Fruit fly (Drosophila melanogaster) whole organism, embryonic: ENCODE data around the gene Ptp4E.

Source experiments
- Abd-B ChIP-seq: fragments of 200-800 bp; sonication (Bioruptor generic); optimal IDR thresholded peaks from 2 replicates; lab custom pipeline; 2018; ENCODE audit warnings: missing biosample characterization, mild to moderate bottlenecking, missing genetic modification characterization, moderate library complexity
- Aef1 ChIP-seq: fragments of 200-800 bp; sonication (Bioruptor generic); IDR thresholded peaks from 3 replicates; pipeline ENCODE4 v1.3.6; 2022; ENCODE audit warnings: missing biosample characterization, missing genetic modification characterization
- CG10565 ChIP-seq: fragments of 200-800 bp; sonication (Bioruptor generic); optimal IDR thresholded peaks from 3 replicates; lab custom pipeline; 2016; ENCODE audit warnings: missing biosample characterization, mild to moderate bottlenecking, missing genetic modification characterization
- CG11085 ChIP-seq: fragments of 200-800 bp; sonication (Bioruptor generic); IDR thresholded peaks from 2 replicates; pipeline ENCODE4 v1.3.6; 2022; ENCODE audit warnings: missing biosample characterization, missing genetic modification characterization
- CG11560 ChIP-seq: fragments of 200-800 bp; sonication (Bioruptor generic); IDR thresholded peaks from 3 replicates; pipeline ENCODE4 v1.3.6; 2022; ENCODE audit warnings: missing biosample characterization, missing genetic modification characterization
- CG12071 ChIP-seq: fragments of 200-800 bp; sonication (Bioruptor generic); optimal IDR thresholded peaks from 3 replicates; lab custom pipeline; 2018; ENCODE audit warnings: missing biosample characterization, mild to moderate bottlenecking, missing genetic modification characterization
- CG12299 ChIP-seq: fragments of 200-800 bp; sonication (Bioruptor generic); optimal IDR thresholded peaks from 2 replicates; lab custom pipeline; 2018; ENCODE audit warnings: missing biosample characterization, mild to moderate bottlenecking, missing genetic modification characterization
- CG12659 ChIP-seq: fragments of 200-800 bp; sonication (Bioruptor generic); optimal IDR thresholded peaks from 3 replicates; lab custom pipeline; 2017; ENCODE audit warnings: mild to moderate bottlenecking, missing biosample characterization, missing genetic modification reagents, missing genetic modification characterization
- CG15011 ChIP-seq: fragments of 200-800 bp; sonication (Bioruptor generic); optimal IDR thresholded peaks from 3 replicates; lab custom pipeline; 2018; ENCODE audit warnings: missing biosample characterization, mild to moderate bottlenecking, missing genetic modification characterization
- CG18764 ChIP-seq: fragments of 200-800 bp; sonication (Bioruptor generic); optimal IDR thresholded peaks from 3 replicates; lab custom pipeline; 2016; ENCODE audit warnings: missing biosample characterization, missing genetic modification characterization
- CG2889 ChIP-seq: fragments of 200-800 bp; sonication (Bioruptor generic); IDR thresholded peaks from 3 replicates; pipeline ENCODE4 v1.3.6; 2022; ENCODE audit warnings: missing biosample characterization, missing genetic modification characterization
- CG3847 ChIP-seq: fragments of 200-800 bp; sonication (Bioruptor generic); IDR thresholded peaks from 2 replicates; pipeline ENCODE4 v1.3.6; 2022; ENCODE audit warnings: missing biosample characterization, missing genetic modification characterization
- CG3995 ChIP-seq: fragments of 200-800 bp; sonication (Bioruptor generic); optimal IDR thresholded peaks from 3 replicates; lab custom pipeline; 2016; ENCODE audit warnings: missing biosample characterization, missing genetic modification characterization
- CG4404 ChIP-seq: fragments of 200-800 bp; sonication (Bioruptor generic); IDR thresholded peaks from 2 replicates; pipeline ENCODE4 v1.3.6; 2022; ENCODE audit warnings: missing biosample characterization, missing genetic modification characterization
- CG4617 ChIP-seq: fragments of 200-800 bp; sonication (Bioruptor generic); optimal IDR thresholded peaks from 3 replicates; lab custom pipeline; 2016; ENCODE audit warnings: missing biosample characterization, missing genetic modification characterization, borderline replicate concordance
- CG4820 ChIP-seq: fragments of 200-800 bp; sonication (Bioruptor generic); optimal IDR thresholded peaks from 3 replicates; lab custom pipeline; 2016; ENCODE audit warnings: missing biosample characterization, missing genetic modification characterization
- CG5180 ChIP-seq: fragments of 200-800 bp; sonication (Bioruptor generic); optimal IDR thresholded peaks from 3 replicates; lab custom pipeline; 2017; ENCODE audit warnings: missing biosample characterization, missing genetic modification characterization, mild to moderate bottlenecking, moderate library complexity, missing genetic modification reagents
- CG6813 ChIP-seq: fragments of 200-800 bp; sonication (Bioruptor generic); optimal IDR thresholded peaks from 2 replicates; lab custom pipeline; 2017; ENCODE audit warnings: missing biosample characterization, missing genetic modification characterization, mild to moderate bottlenecking, moderate library complexity, missing genetic modification reagents
- CG7987 ChIP-seq: fragments of 200-800 bp; sonication (Bioruptor generic); optimal IDR thresholded peaks from 2 replicates; lab custom pipeline; 2018; ENCODE audit warnings: missing biosample characterization, mild to moderate bottlenecking, missing genetic modification characterization, moderate library complexity
- CG8388 ChIP-seq: fragments of 200-800 bp; sonication (Bioruptor generic); optimal IDR thresholded peaks from 2 replicates; lab custom pipeline; 2019; ENCODE audit warnings: missing biosample characterization, mild to moderate bottlenecking, missing genetic modification characterization, moderate library complexity
- Chrac-16 ChIP-seq: fragments of 200-800 bp; sonication (Bioruptor generic); optimal IDR thresholded peaks from 3 replicates; lab custom pipeline; 2016; ENCODE audit warnings: missing biosample characterization, missing genetic modification characterization
- E2f2 ChIP-seq: fragments of 200-800 bp; sonication (Bioruptor generic); IDR thresholded peaks from 2 replicates; pipeline ENCODE4 v1.3.6; 2022; ENCODE audit warnings: missing biosample characterization, missing genetic modification characterization
- H15 ChIP-seq: fragments of 200-800 bp; sonication (Bioruptor generic); IDR thresholded peaks from 3 replicates; pipeline ENCODE4 v1.3.6; 2022; ENCODE audit warnings: missing biosample characterization, missing genetic modification characterization
- HHEX ChIP-seq: fragments of 200-800 bp; sonication (Bioruptor generic); optimal IDR thresholded peaks from 3 replicates; lab custom pipeline; 2017; ENCODE audit warnings: missing biosample characterization, mild to moderate bottlenecking, missing genetic modification characterization, missing genetic modification reagents
- HLH3B ChIP-seq: fragments of 200-800 bp; sonication (Bioruptor generic); IDR thresholded peaks from 2 replicates; pipeline ENCODE4 v1.3.6; 2022; ENCODE audit warnings: missing biosample characterization, missing genetic modification characterization
- Hmr ChIP-seq: fragments of 200-800 bp; sonication (Bioruptor generic); optimal IDR thresholded peaks from 3 replicates; lab custom pipeline; 2017; ENCODE audit warnings: mild to moderate bottlenecking, missing biosample characterization, missing genetic modification reagents, missing genetic modification characterization
- Hr51 ChIP-seq, 2 experiments: fragments of 200-800 bp; sonication (Bioruptor generic); optimal IDR thresholded peaks; 2 replicates in 1 of 2; 3 replicates in 1 of 2; lab custom pipeline; 2016 to 2018; ENCODE audit warnings: missing biosample characterization in 2 of 2, missing genetic modification characterization in 2 of 2, mild to moderate bottlenecking in 1 of 2, moderate library complexity in 1 of 2
- Hr78 ChIP-seq, 2 experiments: fragments of 200-800 bp in 1 of 2; fragments of >200 bp in 1 of 2; sonication (Bioruptor generic) in 1 of 2; optimal IDR thresholded peaks; 2 replicates each; lab custom pipeline; 2017 to 2019; ENCODE audit warnings: missing biosample characterization in 2 of 2, missing genetic modification characterization in 2 of 2, mild to moderate bottlenecking in 1 of 2, moderate library complexity in 1 of 2
- Optix ChIP-seq: fragments of 200-800 bp; sonication (Bioruptor generic); IDR thresholded peaks from 3 replicates; pipeline ENCODE4 v1.3.6; 2022; ENCODE audit warnings: missing biosample characterization, missing genetic modification characterization
- Pdp1 ChIP-seq, 2 experiments: fragments of 200-800 bp; sonication (Bioruptor generic); optimal IDR thresholded peaks; 3 replicates each; lab custom pipeline; 2016; ENCODE audit warnings: missing biosample characterization in 2 of 2, missing genetic modification characterization in 2 of 2, mild to moderate bottlenecking in 1 of 2, moderate library complexity in 1 of 2
- Poxn ChIP-seq: fragments of 200-800 bp; sonication (Bioruptor generic); IDR thresholded peaks from 2 replicates; pipeline ENCODE4 v1.3.6; 2022; ENCODE audit warnings: missing biosample characterization, missing genetic modification characterization
- Sox102F ChIP-seq: fragments of 200-800 bp; sonication (Bioruptor generic); optimal IDR thresholded peaks from 2 replicates; lab custom pipeline; 2018; ENCODE audit warnings: missing biosample characterization, mild to moderate bottlenecking, missing genetic modification characterization, moderate library complexity
- Spps ChIP-seq: fragments of 200-800 bp; sonication (Bioruptor generic); optimal IDR thresholded peaks from 2 replicates; lab custom pipeline; 2018; ENCODE audit warnings: missing biosample characterization, mild to moderate bottlenecking, missing genetic modification characterization
- ase ChIP-seq: fragments of 200-800 bp; sonication (Bioruptor generic); IDR thresholded peaks from 3 replicates; pipeline ENCODE4 v1.3.6; 2022; ENCODE audit warnings: missing biosample characterization, missing genetic modification characterization
- chm ChIP-seq: fragments of 200-800 bp; sonication (Bioruptor generic); IDR thresholded peaks from 2 replicates; pipeline ENCODE4 v1.3.6; 2022; ENCODE audit warnings: missing biosample characterization, missing genetic modification characterization
- eve ChIP-seq, 2 experiments: fragments of >200 bp; optimal IDR thresholded peaks; 2 replicates each; lab custom pipeline; 2017; ENCODE audit warnings: missing biosample characterization in 2 of 2, missing genetic modification characterization in 2 of 2
- gt ChIP-seq: fragments of 200-800 bp; sonication (Bioruptor generic); IDR thresholded peaks from 2 replicates; pipeline ENCODE4 v1.3.6; 2022; ENCODE audit warnings: missing biosample characterization, missing genetic modification characterization
- hkb ChIP-seq, 2 experiments: fragments of 200-800 bp in 1 of 2; fragments of >200 bp in 1 of 2; sonication (Bioruptor generic) in 1 of 2; IDR thresholded peaks in 1 of 2; optimal IDR thresholded peaks in 1 of 2; 2 replicates each; pipeline versions ENCODE4 v1.3.6 to Lab custom; 2017 to 2022; ENCODE audit warnings: missing biosample characterization in 1 of 2, missing genetic modification characterization in 1 of 2
- hth ChIP-seq: fragments of >200 bp; optimal IDR thresholded peaks from 2 replicates; lab custom pipeline; 2017; ENCODE audit warnings: inconsistent platforms
- lmd ChIP-seq: fragments of 200-800 bp; sonication (Bioruptor generic); IDR thresholded peaks from 2 replicates; pipeline ENCODE4 v1.3.6; 2022; ENCODE audit warnings: missing biosample characterization, missing genetic modification characterization
- maf-S ChIP-seq: fragments of 200-800 bp; sonication (Bioruptor generic); optimal IDR thresholded peaks from 2 replicates; lab custom pipeline; 2016; ENCODE audit warnings: missing biosample characterization, missing genetic modification characterization
- oc ChIP-seq: fragments of 200-800 bp; sonication (Bioruptor generic); optimal IDR thresholded peaks from 2 replicates; lab custom pipeline; 2018; ENCODE audit warnings: missing biosample characterization, mild to moderate bottlenecking, missing genetic modification characterization, moderate library complexity
- pan ChIP-seq, 4 experiments: fragments of >200 bp in 3 of 4; fragments of 200-800 bp in 1 of 4; sonication (Bioruptor generic) in 1 of 4; optimal IDR thresholded peaks in 3 of 4; IDR thresholded peaks in 1 of 4; 2 replicates each; pipeline versions ENCODE4 v1.3.6 to Lab custom; 2017 to 2022; ENCODE audit warnings: missing biosample characterization in 2 of 4, missing genetic modification characterization in 2 of 4, mixed read lengths in 1 of 4
- ranshi ChIP-seq: fragments of 200-800 bp; sonication (Bioruptor generic); IDR thresholded peaks from 2 replicates; pipeline ENCODE4 v1.3.6; 2022; ENCODE audit warnings: missing biosample characterization, missing genetic modification characterization
- schlank ChIP-seq: fragments of 200-800 bp; sonication (Bioruptor generic); optimal IDR thresholded peaks from 2 replicates; lab custom pipeline; 2018; ENCODE audit warnings: missing biosample characterization, mild to moderate bottlenecking, missing genetic modification characterization
- slou ChIP-seq: fragments of 200-800 bp; sonication (Bioruptor generic); optimal IDR thresholded peaks from 3 replicates; lab custom pipeline; 2016; ENCODE audit warnings: missing biosample characterization, missing genetic modification characterization
- ssp ChIP-seq: fragments of 200-800 bp; sonication (Bioruptor generic); IDR thresholded peaks from 2 replicates; pipeline ENCODE4 v1.3.6; 2022; ENCODE audit warnings: missing biosample characterization, missing genetic modification characterization
- twi ChIP-seq: fragments of 200-800 bp; optimal IDR thresholded peaks from 2 replicates; lab custom pipeline; 2019; ENCODE audit warnings: missing biosample characterization, mild to moderate bottlenecking, missing genetic modification characterization, moderate library complexity
- usp ChIP-seq: fragments of >200 bp; optimal IDR thresholded peaks from 2 replicates; lab custom pipeline; 2017; ENCODE audit warnings: missing biosample characterization, missing genetic modification characterization
- zen ChIP-seq: fragments of 200-800 bp; sonication (Bioruptor generic); optimal IDR thresholded peaks from 3 replicates; lab custom pipeline; 2018; ENCODE audit warnings: missing biosample characterization, mild to moderate bottlenecking, missing genetic modification characterization, moderate library complexity

Gene Ptp4E

DNA sequence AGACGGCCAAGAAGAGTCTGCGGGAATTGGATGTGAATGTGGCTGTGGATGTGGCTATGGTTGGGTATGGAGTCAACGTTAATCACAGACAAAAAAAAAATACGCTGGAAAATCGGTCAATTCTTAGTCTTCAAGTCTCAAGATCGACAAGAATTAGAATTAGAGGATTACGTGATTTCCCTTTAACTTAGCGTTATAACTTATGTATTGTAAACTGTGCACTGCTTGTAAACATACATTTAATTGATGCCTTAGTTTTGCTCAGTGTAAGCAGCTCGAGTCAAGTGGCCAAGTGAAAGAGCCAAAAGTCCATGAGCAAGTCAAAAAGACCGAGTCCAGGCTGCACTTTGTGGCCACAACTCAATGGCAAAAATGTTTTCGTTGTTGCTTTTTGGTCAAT, 31.0 kb downstream of the Ptp4E start (continued):
- TF ChIP-seq HLH3B (GFP tag; lab: Robert Waterston, UW): no peak
- 0 out of 3 replicates have a peak, but pooled peaks have one; percentile 16 for TF ChIP-seq Optix (GFP tag; lab: Robert Waterston, UW)
- TF ChIP-seq E2f2: no peak
- TF ChIP-seq CG12071 (GFP tag; lab: Kevin White, UChicago): no peak
- no peak for TF ChIP-seq CG6813
- no peak for TF ChIP-seq maf-S (GFP tag; lab: Kevin White, UChicago)
- TF ChIP-seq CG12299 (tag; lab: Kevin White, UChicago): no peak
- TF ChIP-seq Aef1 (GFP tag; lab: Robert Waterston, UW): no peak
- TF ChIP-seq Pdp1 (GFP tag; optimal IDR thresholded peaks at IDR 0.05; lab: Kevin White, UChicago): no peak
- no peak for TF ChIP-seq CG18764 (GFP tag; lab: Kevin White, UChicago)
- no peak for TF ChIP-seq oc (tag; lab: Kevin White, UChicago)
- TF ChIP-seq twi: no peak
- no peak for TF ChIP-seq Hmr (GFP tag; lab: Kevin White, UChicago)
- no peak; the same call in 1 of the 2 replicates for TF ChIP-seq lmd
- TF ChIP-seq gt (GFP tag; lab: Robert Waterston, UW): no peak
- TF ChIP-seq usp (GFP tag; lab: Kevin White, UChicago): no peak
- 0 out of 2 replicates have a peak, but pooled peaks have one; percentile 24 for TF ChIP-seq ssp (GFP tag; lab: Robert Waterston, UW)
- TF ChIP-seq Abd-B (GFP tag; lab: Kevin White, UChicago): no peak
- TF ChIP-seq CG2889 (GFP tag; lab: Robert Waterston, UW): no peak
- TF ChIP-seq CG5180 (GFP tag; lab: Kevin White, UChicago): no peak
- TF ChIP-seq CG3995 (GFP tag; lab: Kevin White, UChicago): no peak
- no peak for TF ChIP-seq HHEX (GFP tag; lab: Kevin White, UChicago)
- TF ChIP-seq CG4617: no peak
- TF ChIP-seq eve (GFP tag; optimal IDR thresholded peaks at IDR 0.05; lab: Kevin White, UChicago): no peak
- TF ChIP-seq hkb (optimal IDR thresholded peaks at IDR 0.05; lab: Kevin White, UChicago): no peak
- TF ChIP-seq hkb (GFP tag; IDR thresholded peaks at IDR 0.05; lab: Robert Waterston, UW): no peak; the same call in 1 of the 2 replicates
- no peak for TF ChIP-seq CG12659 (GFP tag; lab: Kevin White, UChicago)
- no peak for TF ChIP-seq slou (GFP tag; lab: Kevin White, UChicago)
- no peak for TF ChIP-seq chm (GFP tag; lab: Robert Waterston, UW)
- no peak for TF ChIP-seq schlank (tag; lab: Kevin White, UChicago)
- TF ChIP-seq CG11085 (GFP tag; lab: Robert Waterston, UW): no peak
- TF ChIP-seq Spps (tag; lab: Kevin White, UChicago): no peak
- no peak for TF ChIP-seq Hr78 (GFP tag; optimal IDR thresholded peaks at IDR 0.05; lab: Kevin White, UChicago)
- TF ChIP-seq CG4820: peak; percentile 35
- no peak for TF ChIP-seq ranshi (GFP tag; lab: Robert Waterston, UW)
- TF ChIP-seq CG15011 (GFP tag; lab: Kevin White, UChicago): no peak
- no peak for TF ChIP-seq CG10565 (GFP tag; lab: Kevin White, UChicago)
- no peak for TF ChIP-seq CG3847 (GFP tag; lab: Robert Waterston, UW)
- no peak for TF ChIP-seq ase (GFP tag; lab: Robert Waterston, UW)
- TF ChIP-seq CG4404 (GFP tag; lab: Robert Waterston, UW): peak; percentile 55
- peak; percentile 24 for TF ChIP-seq CG8388
- TF ChIP-seq CG11560 (tag; lab: Robert Waterston, UW): no peak
- no peak for TF ChIP-seq hth (lab: Kevin White, UChicago)
- TF ChIP-seq Chrac-16: no peak
- TF ChIP-seq H15 (GFP tag; lab: Robert Waterston, UW): no peak
- TF ChIP-seq CG7987 (GFP tag; lab: Kevin White, UChicago): no peak
- no peak for TF ChIP-seq Poxn (GFP tag; lab: Robert Waterston, UW)
- TF ChIP-seq Hr51 (GFP tag; optimal IDR thresholded peaks at IDR 0.05; lab: Kevin White, UChicago): peak in 1 of 2 experiments; percentile 23
- peak; percentile 36 for TF ChIP-seq Sox102F (GFP tag; lab: Kevin White, UChicago)
- no peak for TF ChIP-seq pan (optimal IDR thresholded peaks at IDR 0.05; lab: Kevin White, UChicago)
- TF ChIP-seq pan (GFP tag; optimal IDR thresholded peaks at IDR 0.05 in 1 of 2, IDR thresholded peaks at IDR 0.05 in 1 of 2): no peak
- no peak for TF ChIP-seq zen (tag; lab: Kevin White, UChicago)
